Fruit fly (Drosophila melanogaster) whole organism, embryonic: ENCODE data around the gene CG42674.

ENCODE experiments used
- Atf6 ChIP-seq: fragments of 200-800 bp; sonication (Bioruptor generic); IDR thresholded peaks from 2 replicates; pipeline ENCODE4 v1.3.6; 2022; ENCODE audit warnings: missing biosample characterization, missing genetic modification characterization
- BtbVII ChIP-seq: fragments of 200-800 bp; sonication (Bioruptor generic); optimal IDR thresholded peaks from 3 replicates; lab custom pipeline; 2017; ENCODE audit warnings: missing biosample characterization, mild to moderate bottlenecking, missing genetic modification characterization
- CG10321 ChIP-seq: fragments of 200-800 bp; sonication (Bioruptor generic); IDR thresholded peaks from 2 replicates; pipeline ENCODE4 v1.3.6; 2022; ENCODE audit warnings: missing biosample characterization, missing genetic modification characterization
- CG11456 ChIP-seq: fragments of 200-800 bp; sonication (Bioruptor generic); IDR thresholded peaks from 3 replicates; pipeline ENCODE4 v1.3.6; 2022; ENCODE audit warnings: missing biosample characterization, missing genetic modification characterization
- CG11504 ChIP-seq: fragments of 200-800 bp; sonication (Bioruptor generic); optimal IDR thresholded peaks from 3 replicates; lab custom pipeline; 2019; ENCODE audit warnings: missing biosample characterization, mild to moderate bottlenecking, missing genetic modification characterization, moderate library complexity
- CG11695 ChIP-seq: fragments of 200-800 bp; sonication (Bioruptor generic); IDR thresholded peaks from 3 replicates; pipeline ENCODE4 v1.3.6; 2022; ENCODE audit warnings: missing biosample characterization, missing genetic modification characterization
- CG12071 ChIP-seq: fragments of 200-800 bp; sonication (Bioruptor generic); optimal IDR thresholded peaks from 3 replicates; lab custom pipeline; 2018; ENCODE audit warnings: missing biosample characterization, mild to moderate bottlenecking, missing genetic modification characterization
- CG12299 ChIP-seq: fragments of 200-800 bp; sonication (Bioruptor generic); optimal IDR thresholded peaks from 2 replicates; lab custom pipeline; 2018; ENCODE audit warnings: missing biosample characterization, mild to moderate bottlenecking, missing genetic modification characterization
- CG13424 ChIP-seq: fragments of 200-800 bp; sonication (Bioruptor generic); optimal IDR thresholded peaks from 2 replicates; lab custom pipeline; 2019; ENCODE audit warnings: missing biosample characterization, mild to moderate bottlenecking, missing genetic modification characterization, moderate library complexity
- CG14050 ChIP-seq: fragments of 200-800 bp; sonication (Bioruptor generic); IDR thresholded peaks from 3 replicates; pipeline ENCODE4 v1.3.6; 2022; ENCODE audit warnings: missing biosample characterization, missing genetic modification characterization
- CG14441 ChIP-seq: fragments of 200-800 bp; sonication (Bioruptor generic); IDR thresholded peaks from 2 replicates; pipeline ENCODE4 v1.3.6; 2022; ENCODE audit warnings: missing biosample characterization, missing genetic modification characterization
- CG1529 ChIP-seq: fragments of 200-800 bp; sonication (Bioruptor generic); optimal IDR thresholded peaks from 3 replicates; lab custom pipeline; 2018; ENCODE audit warnings: missing biosample characterization, missing genetic modification characterization
- CG1602 ChIP-seq: fragments of 200-800 bp; sonication (Bioruptor generic); optimal IDR thresholded peaks from 3 replicates; lab custom pipeline; 2016; ENCODE audit warnings: missing biosample characterization, missing genetic modification characterization
- CG30403 ChIP-seq: fragments of 200-800 bp; sonication (Bioruptor generic); optimal IDR thresholded peaks from 3 replicates; lab custom pipeline; 2016; ENCODE audit warnings: missing biosample characterization, missing genetic modification characterization
- CG3407 ChIP-seq: fragments of 200-800 bp; sonication (Bioruptor generic); optimal IDR thresholded peaks from 2 replicates; lab custom pipeline; 2018; ENCODE audit warnings: missing biosample characterization, mild to moderate bottlenecking, missing genetic modification characterization
- CG7745 ChIP-seq: fragments of 200-800 bp; sonication (Bioruptor generic); optimal IDR thresholded peaks from 2 replicates; lab custom pipeline; 2018; ENCODE audit warnings: missing biosample characterization, mild to moderate bottlenecking, missing genetic modification characterization, moderate library complexity
- CG8281 ChIP-seq: fragments of 200-800 bp; sonication (Bioruptor generic); optimal IDR thresholded peaks from 2 replicates; lab custom pipeline; 2018; ENCODE audit warnings: missing biosample characterization, mild to moderate bottlenecking, missing genetic modification characterization, moderate library complexity
- CG8290 ChIP-seq, 3 experiments: fragments of 200-800 bp; sonication (Bioruptor generic); optimal IDR thresholded peaks; 2 replicates each; lab custom pipeline; 2016 to 2019; ENCODE audit warnings: missing biosample characterization in 3 of 3, missing genetic modification characterization in 3 of 3, mild to moderate bottlenecking in 2 of 3, moderate library complexity in 1 of 3
- CG8924 ChIP-seq: fragments of 200-800 bp; optimal IDR thresholded peaks from 3 replicates; lab custom pipeline; 2019; ENCODE audit warnings: missing biosample characterization, mild to moderate bottlenecking, missing genetic modification characterization, moderate library complexity
- CG9727 ChIP-seq: fragments of 200-800 bp; sonication (Bioruptor generic); optimal IDR thresholded peaks from 3 replicates; lab custom pipeline; 2017; ENCODE audit warnings: missing biosample characterization, mild to moderate bottlenecking, missing genetic modification characterization
- Camta ChIP-seq: fragments of 200-800 bp; sonication (Bioruptor generic); optimal IDR thresholded peaks from 2 replicates; lab custom pipeline; 2016; ENCODE audit warnings: missing biosample characterization, missing genetic modification characterization
- Dbx ChIP-seq: fragments of 200-800 bp; sonication (Bioruptor generic); IDR thresholded peaks from 3 replicates; pipeline ENCODE4 v1.3.6; 2022; ENCODE audit warnings: missing biosample characterization, missing genetic modification characterization
- Drgx ChIP-seq: fragments of 200-800 bp; sonication (Bioruptor generic); IDR thresholded peaks from 2 replicates; pipeline ENCODE4 v1.3.6; 2022; ENCODE audit warnings: missing biosample characterization, missing genetic modification characterization
- E2f1 ChIP-seq: fragments of 200-800 bp; sonication (Bioruptor generic); IDR thresholded peaks from 2 replicates; pipeline ENCODE4 v1.3.6; 2022; ENCODE audit warnings: missing biosample characterization, missing genetic modification characterization
- H2.0 ChIP-seq: fragments of 200-800 bp; sonication (Bioruptor generic); IDR thresholded peaks from 2 replicates; pipeline ENCODE4 v1.3.6; 2022; ENCODE audit warnings: missing biosample characterization, missing genetic modification characterization
- HLH4C ChIP-seq: fragments of 200-800 bp; sonication (Bioruptor generic); IDR thresholded peaks from 3 replicates; pipeline ENCODE4 v1.3.6; 2022; ENCODE audit warnings: missing biosample characterization, missing genetic modification characterization; ENCODE audit not compliant: partially characterized antibody
- Hmx ChIP-seq: fragments of 200-800 bp; sonication (Bioruptor generic); optimal IDR thresholded peaks from 2 replicates; lab custom pipeline; 2016; ENCODE audit warnings: missing biosample characterization, missing genetic modification characterization
- Hr51 ChIP-seq, 2 experiments: fragments of 200-800 bp; sonication (Bioruptor generic); optimal IDR thresholded peaks; 2 replicates in 1 of 2; 3 replicates in 1 of 2; lab custom pipeline; 2016 to 2018; ENCODE audit warnings: missing biosample characterization in 2 of 2, missing genetic modification characterization in 2 of 2, mild to moderate bottlenecking in 1 of 2, moderate library complexity in 1 of 2
- Kr ChIP-seq: fragments of 200-800 bp; sonication (Bioruptor generic); optimal IDR thresholded peaks from 2 replicates; lab custom pipeline; 2017; ENCODE audit warnings: missing biosample characterization, mild to moderate bottlenecking, missing genetic modification characterization
- Lpt ChIP-seq: fragments of >200 bp; optimal IDR thresholded peaks from 2 replicates; lab custom pipeline; 2018; ENCODE audit warnings: missing biosample characterization, missing genetic modification characterization
- Mad ChIP-seq: fragments of 200-800 bp; sonication (Bioruptor generic); optimal IDR thresholded peaks from 2 replicates; lab custom pipeline; 2016; ENCODE audit warnings: missing biosample characterization, missing genetic modification characterization
- Myb ChIP-seq: fragments of 200-800 bp; sonication (Bioruptor generic); optimal IDR thresholded peaks from 2 replicates; lab custom pipeline; 2016; ENCODE audit warnings: missing biosample characterization, missing genetic modification characterization
- Sox102F ChIP-seq: fragments of 200-800 bp; sonication (Bioruptor generic); optimal IDR thresholded peaks from 2 replicates; lab custom pipeline; 2018; ENCODE audit warnings: missing biosample characterization, mild to moderate bottlenecking, missing genetic modification characterization, moderate library complexity
- cg ChIP-seq: fragments of 200-800 bp; sonication (Bioruptor generic); optimal IDR thresholded peaks from 3 replicates; lab custom pipeline; 2019; ENCODE audit warnings: missing biosample characterization, mild to moderate bottlenecking, missing genetic modification characterization, moderate library complexity
- chinmo ChIP-seq: fragments of 200-800 bp; sonication (Bioruptor generic); IDR thresholded peaks from 4 replicates; pipeline ENCODE4 v1.3.6; 2022; ENCODE audit warnings: missing biosample characterization, missing genetic modification characterization; ENCODE audit not compliant: partially characterized antibody
- chn ChIP-seq: fragments of 200-800 bp; sonication (Bioruptor generic); optimal IDR thresholded peaks from 2 replicates; lab custom pipeline; 2016; ENCODE audit warnings: missing biosample characterization, missing genetic modification characterization
- dati ChIP-seq: fragments of 200-800 bp; sonication (Bioruptor generic); IDR thresholded peaks from 2 replicates; pipeline ENCODE4 v1.3.6; 2022; ENCODE audit warnings: missing biosample characterization, missing genetic modification characterization
- dysf ChIP-seq: fragments of 200-800 bp; sonication (Bioruptor generic); IDR thresholded peaks from 3 replicates; pipeline ENCODE4 v1.3.6; 2022; ENCODE audit warnings: missing biosample characterization, missing genetic modification characterization
- fd96Cb ChIP-seq: fragments of 200-800 bp; sonication (Bioruptor generic); optimal IDR thresholded peaks from 2 replicates; lab custom pipeline; 2018; ENCODE audit warnings: missing biosample characterization, mild to moderate bottlenecking, missing genetic modification characterization, moderate library complexity
- hkb ChIP-seq, 2 experiments: fragments of 200-800 bp in 1 of 2; fragments of >200 bp in 1 of 2; sonication (Bioruptor generic) in 1 of 2; IDR thresholded peaks in 1 of 2; optimal IDR thresholded peaks in 1 of 2; 2 replicates each; pipeline versions ENCODE4 v1.3.6 to Lab custom; 2017 to 2022; ENCODE audit warnings: missing biosample characterization in 1 of 2, missing genetic modification characterization in 1 of 2
- jumu ChIP-seq: fragments of 200-800 bp; sonication (Bioruptor generic); optimal IDR thresholded peaks from 3 replicates; lab custom pipeline; 2016; ENCODE audit warnings: missing biosample characterization, missing genetic modification characterization
- lmd ChIP-seq: fragments of 200-800 bp; sonication (Bioruptor generic); IDR thresholded peaks from 2 replicates; pipeline ENCODE4 v1.3.6; 2022; ENCODE audit warnings: missing biosample characterization, missing genetic modification characterization
- onecut ChIP-seq: fragments of 200-800 bp; sonication (Bioruptor generic); IDR thresholded peaks from 2 replicates; pipeline ENCODE4 v1.3.6; 2022; ENCODE audit warnings: missing biosample characterization, missing genetic modification characterization
- pb ChIP-seq: fragments of 200-800 bp; sonication (Bioruptor generic); optimal IDR thresholded peaks from 3 replicates; lab custom pipeline; 2016; ENCODE audit warnings: missing biosample characterization, missing genetic modification characterization
- phol ChIP-seq: fragments of 200-800 bp; sonication (Bioruptor generic); optimal IDR thresholded peaks from 3 replicates; lab custom pipeline; 2018; ENCODE audit warnings: missing biosample characterization, mild to moderate bottlenecking, missing genetic modification characterization, moderate library complexity
- schlank ChIP-seq: fragments of 200-800 bp; sonication (Bioruptor generic); optimal IDR thresholded peaks from 2 replicates; lab custom pipeline; 2018; ENCODE audit warnings: missing biosample characterization, mild to moderate bottlenecking, missing genetic modification characterization
- unpg ChIP-seq: fragments of 200-800 bp; sonication (Bioruptor generic); optimal IDR thresholded peaks from 3 replicates; lab custom pipeline; 2018; ENCODE audit warnings: missing biosample characterization, mild to moderate bottlenecking, missing genetic modification characterization, moderate library complexity
- wdn ChIP-seq: fragments of 200-800 bp; sonication (Bioruptor generic); IDR thresholded peaks from 2 replicates; pipeline ENCODE4 v1.3.6; 2022; ENCODE audit warnings: missing biosample characterization, missing genetic modification characterization
- yki ChIP-seq: fragments of >200 bp; optimal IDR thresholded peaks from 3 replicates; lab custom pipeline; 2018

CG42674 gene

DNA sequence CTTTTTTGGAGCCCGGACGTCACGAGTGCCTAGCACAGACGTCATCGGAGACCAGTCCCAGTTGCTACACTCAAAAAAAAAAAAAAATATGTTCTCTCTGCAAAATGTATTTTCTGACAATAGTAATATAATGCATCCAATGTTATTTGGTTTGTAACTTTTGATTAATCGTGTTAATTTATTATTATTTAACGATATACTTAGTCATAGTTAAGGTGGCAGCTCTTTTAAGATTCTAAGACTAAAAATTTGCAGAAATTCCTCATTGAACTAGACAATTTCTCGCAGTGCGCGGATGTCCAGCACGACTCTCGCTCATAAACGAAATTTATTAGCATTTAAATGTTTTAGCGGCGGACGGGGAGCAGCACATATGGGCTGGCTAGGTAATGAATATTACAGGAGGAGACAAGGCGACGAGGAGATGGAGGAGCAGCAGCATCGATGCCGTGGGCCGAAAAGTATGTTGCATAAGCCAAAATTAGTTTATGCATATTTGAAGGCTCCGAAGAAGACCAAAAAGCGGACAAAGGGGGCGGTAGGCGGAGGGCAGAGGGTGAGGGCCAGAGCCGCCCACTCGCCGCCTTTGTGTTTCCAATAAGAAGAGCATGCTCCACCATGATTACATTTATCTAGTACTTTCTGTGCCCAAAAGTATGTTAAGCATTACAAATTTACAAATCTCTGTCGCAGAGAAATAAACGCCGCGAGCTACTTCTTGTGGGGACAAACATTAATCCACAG is 14.6 kb downstream of the CG42674 start (continued):
- TF ChIP-seq Atf6 (GFP tag; lab: Robert Waterston, UW) (peak; percentile 55), CG11504 (tag; lab: Kevin White, UChicago) (peak; percentile 70), cg (GFP tag; lab: Kevin White, UChicago) (no peak), Hr51 (GFP tag; optimal IDR thresholded peaks at IDR 0.05; lab: Kevin White, UChicago) (peak; percentile 25 to 64), wdn (GFP tag; lab: Robert Waterston, UW) (0 out of 2 replicates have a peak, but pooled peaks have one; percentile 8), phol (tag; lab: Kevin White, UChicago) (peak; percentile 60), CG1602 (peak; percentile 34), chn (GFP tag; lab: Kevin White, UChicago) (no peak), Dbx (0 out of 3 replicates have a peak, but pooled peaks have one; percentile 36), CG8281 (peak; percentile 7), chinmo (GFP tag; lab: Robert Waterston, UW) (no peak), H2.0 (GFP tag; lab: Robert Waterston, UW) (peak; percentile 35; the same call in 1 of the 2 replicates), CG11456 (peak; percentile 27; the same call in 1 of the 3 replicates), CG14441 (GFP tag; lab: Robert Waterston, UW) (peak; percentile 49; the same call in 1 of the 2 replicates), onecut (GFP tag; lab: Robert Waterston, UW) (no peak), CG12071 (no peak), CG13424 (tag; lab: Kevin White, UChicago) (peak; percentile 60), Mad (GFP tag; lab: Kevin White, UChicago) (no peak), pb (GFP tag; lab: Kevin White, UChicago) (no peak), dysf (GFP tag; lab: Robert Waterston, UW) (peak; percentile 69), CG9727 (GFP tag; lab: Kevin White, UChicago) (peak; percentile 63), Myb (GFP tag; lab: Kevin White, UChicago) (no peak), CG7745 (no peak), hkb (optimal IDR thresholded peaks at IDR 0.05; lab: Kevin White, UChicago) (no peak), hkb (GFP tag; IDR thresholded peaks at IDR 0.05; lab: Robert Waterston, UW) (peak; percentile 45), jumu (GFP tag; lab: Kevin White, UChicago) (no peak), Sox102F (peak; percentile 69), schlank (tag; lab: Kevin White, UChicago) (no peak), fd96Cb (tag; lab: Kevin White, UChicago) (peak; percentile 40), dati (GFP tag; lab: Robert Waterston, UW) (no peak), Lpt (no peak), Drgx (GFP tag; lab: Robert Waterston, UW) (peak; percentile 56), CG1529 (GFP tag; lab: Kevin White, UChicago) (no peak), E2f1 (peak; percentile 44; the same call in 1 of the 2 replicates), BtbVII (GFP tag; lab: Kevin White, UChicago) (peak; percentile 17), CG10321 (GFP tag; lab: Robert Waterston, UW) (no peak), CG8924 (peak; percentile 31), Hmx (GFP tag; lab: Kevin White, UChicago) (peak; percentile 3), yki (lab: Kevin White, UChicago) (no peak), CG30403 (GFP tag; lab: Kevin White, UChicago) (peak; percentile 58), CG8290 (GFP tag; optimal IDR thresholded peaks at IDR 0.05; lab: Kevin White, UChicago) (no peak), CG8290 (tag; optimal IDR thresholded peaks at IDR 0.05; lab: Kevin White, UChicago) (no peak), CG11695 (GFP tag; lab: Robert Waterston, UW) (peak; percentile 52; the same call in 1 of the 3 replicates), CG14050 (GFP tag; lab: Robert Waterston, UW) (no peak), CG12299 (tag; lab: Kevin White, UChicago) (no peak), Camta (GFP tag; lab: Kevin White, UChicago) (peak; percentile 24), Kr (GFP tag; lab: Kevin White, UChicago) (no peak), HLH4C (GFP tag; lab: Robert Waterston, UW) (no peak), unpg (GFP tag; lab: Kevin White, UChicago) (peak; percentile 53), lmd (GFP tag; lab: Robert Waterston, UW) (peak; percentile 41; the same call in 1 of the 2 replicates), CG3407 (GFP tag; lab: Kevin White, UChicago) (no peak)
